Worm (Caenorhabditis elegans): ENCODE measurements around the gene acl-4.

The acl-4 gene

DNA sequence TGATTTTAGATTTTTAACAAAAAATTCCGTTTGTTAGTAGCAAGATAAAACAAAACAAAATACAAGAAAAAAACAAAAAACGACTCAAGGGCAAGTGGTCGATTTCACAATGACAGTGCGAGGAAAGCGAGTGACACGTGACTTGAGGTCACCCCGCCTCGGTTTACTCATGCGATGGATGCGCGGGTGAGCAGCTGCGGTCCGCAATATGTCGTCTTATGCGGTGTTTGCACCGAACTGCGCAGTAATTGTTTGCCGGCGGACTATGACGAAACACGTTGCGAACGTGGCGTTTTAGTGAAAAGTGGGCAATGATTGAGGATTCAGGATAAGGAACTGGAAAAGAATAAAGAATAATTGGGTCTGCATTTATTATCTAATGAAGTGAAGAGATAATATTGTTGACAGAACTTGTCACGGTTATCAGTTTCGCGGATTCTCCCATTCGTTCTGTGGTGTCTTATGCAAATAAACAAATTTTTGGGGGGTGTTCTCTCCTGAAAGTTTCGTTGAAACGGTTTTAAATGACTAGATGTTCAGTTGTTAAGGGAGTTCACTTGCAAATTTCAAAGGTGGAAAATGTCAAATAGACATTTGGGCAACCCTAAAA is 1.3 kb upstream of the acl-4 start (continued):
- TF ChIP-seq odd-2 (tag; optimal IDR thresholded peaks at IDR 0.05), result no peak
- TF ChIP-seq fax-1 (tag; optimal IDR thresholded peaks at IDR 0.05), result no peak
- TF ChIP-seq lin-11 (tag; optimal IDR thresholded peaks at IDR 0.05), result no peak
- TF ChIP-seq C38D4.7 (GFP tag; optimal IDR thresholded peaks at IDR 0.05), result no peak
- TF ChIP-seq fkh-10 (GFP tag; optimal IDR thresholded peaks at IDR 0.05), result no peak
- TF ChIP-seq ceh-22 (tag; optimal IDR thresholded peaks at IDR 0.05), result no peak
- TF ChIP-seq pha-2 (tag; optimal IDR thresholded peaks at IDR 0.05), result no peak
- TF ChIP-seq mec-3 (tag; optimal IDR thresholded peaks at IDR 0.05; ENCODE audit: borderline replicate concordance), result no peak
- TF ChIP-seq unc-55 (GFP tag; optimal IDR thresholded peaks at IDR 0.05), result peak; percentile 23
- TF ChIP-seq unc-86 (tag; optimal IDR thresholded peaks at IDR 0.05), result no peak
- no peak for TF ChIP-seq pqm-1 (tag; optimal IDR thresholded peaks at IDR 0.05)
- TF ChIP-seq nfya-1 (tag; optimal IDR thresholded peaks at IDR 0.05), result peak; percentile 26
- no peak for TF ChIP-seq rnt-1 (tag; optimal IDR thresholded peaks at IDR 0.05)
- TF ChIP-seq eyg-1 (tag; optimal IDR thresholded peaks at IDR 0.05), result no peak
- peak; percentile 56 for TF ChIP-seq tbx-2 (tag; optimal IDR thresholded peaks at IDR 0.05)
- TF ChIP-seq ceh-2 (tag; optimal IDR thresholded peaks at IDR 0.05), result no peak
- TF ChIP-seq T23F11.4 (GFP tag; optimal IDR thresholded peaks at IDR 0.05), result no peak
- TF ChIP-seq C08G9.2 (tag; optimal IDR thresholded peaks at IDR 0.05), result no peak
- TF ChIP-seq zip-5 (tag; optimal IDR thresholded peaks at IDR 0.05), result no peak
- no peak for TF ChIP-seq pros-1 (tag; optimal IDR thresholded peaks at IDR 0.05)
- no peak for TF ChIP-seq Y22D7AL.16 (tag; optimal IDR thresholded peaks at IDR 0.05)
- peak; percentile 43 for TF ChIP-seq ceh-18 (tag; optimal IDR thresholded peaks at IDR 0.05)
- no peak for TF ChIP-seq elt-4 (tag; optimal IDR thresholded peaks at IDR 0.05)
- TF ChIP-seq unc-42 (tag; optimal IDR thresholded peaks at IDR 0.05), result peak; percentile 42

DNA sequence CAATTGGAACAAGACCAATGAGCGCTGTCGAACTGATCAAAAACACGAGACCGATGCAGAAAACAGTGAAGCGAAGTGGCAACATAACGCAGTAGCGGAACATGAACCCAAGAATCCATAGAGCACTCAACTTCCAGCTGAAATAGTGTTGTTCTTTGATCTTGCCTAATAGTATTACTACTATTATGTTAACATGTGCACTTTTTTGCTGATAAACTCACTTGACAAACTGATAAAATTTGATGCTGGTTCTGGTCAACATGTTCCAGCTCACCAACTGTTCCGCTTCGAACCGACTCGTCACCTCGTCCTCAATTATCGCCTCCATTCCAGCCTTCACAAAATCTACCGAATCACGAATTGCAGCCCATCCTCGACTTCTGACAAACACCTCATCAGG is 1.9 kb downstream of the acl-4 start:
- no peak for TF ChIP-seq ceh-34 (tag; optimal IDR thresholded peaks at IDR 0.05)
- no peak for TF ChIP-seq Y22D7AL.16 (tag; optimal IDR thresholded peaks at IDR 0.05)
- no peak for TF ChIP-seq hlh-8 (tag; optimal IDR thresholded peaks at IDR 0.05)
- no peak for TF ChIP-seq pag-3 (tag; optimal IDR thresholded peaks at IDR 0.05; ENCODE audit: borderline replicate concordance)
- TF ChIP-seq elt-2 (tag; optimal IDR thresholded peaks at IDR 0.05), result peak; percentile 1
- no peak for TF ChIP-seq odd-2 (tag; optimal IDR thresholded peaks at IDR 0.05)
- no peak for TF ChIP-seq ref-2 (tag; optimal IDR thresholded peaks at IDR 0.05)

DNA sequence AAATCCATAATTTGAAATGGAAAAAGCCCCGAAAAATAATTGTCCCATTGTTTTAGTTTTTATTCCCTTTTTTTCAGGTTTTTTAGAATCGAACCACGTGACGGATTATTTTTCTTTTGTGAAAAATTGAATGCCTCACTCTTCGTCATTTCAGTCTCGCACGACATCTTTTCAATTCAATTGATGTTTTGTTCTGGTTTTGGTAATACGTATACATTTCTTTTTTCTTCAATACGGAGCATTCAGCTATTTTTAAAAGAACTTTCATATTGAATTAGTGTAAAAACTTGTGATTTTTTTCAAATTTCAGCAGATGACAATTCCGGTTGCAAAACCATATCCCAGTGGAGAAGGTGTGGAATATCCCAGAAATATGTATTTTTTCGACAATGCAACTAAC is 5.5 kb downstream of the acl-4 start, which contains the start of gene F49H12.7:
F49H12.7 (plus strand) TSS at position 301 of the 400 bp plus-strand sequence.
- no peak for TF ChIP-seq gmeb-2 (tag; optimal IDR thresholded peaks at IDR 0.05)
- no peak for TF ChIP-seq fkh-10 (GFP tag; optimal IDR thresholded peaks at IDR 0.05)
- no peak for TF ChIP-seq che-1 (tag; optimal IDR thresholded peaks at IDR 0.05)
- TF ChIP-seq ceh-6 (GFP tag; optimal IDR thresholded peaks at IDR 0.05), result no peak
- TF ChIP-seq dve-1 (tag; optimal IDR thresholded peaks at IDR 0.05), result no peak
- no peak for TF ChIP-seq nfya-1 (tag; optimal IDR thresholded peaks at IDR 0.05)
- no peak for TF ChIP-seq odd-2 (tag; optimal IDR thresholded peaks at IDR 0.05)
- TF ChIP-seq dmd-4 (tag; optimal IDR thresholded peaks at IDR 0.05; ENCODE audit: borderline replicate concordance), result no peak
- TF ChIP-seq fax-1 (tag; optimal IDR thresholded peaks at IDR 0.05), result no peak
- no peak for TF ChIP-seq T23F11.4 (GFP tag; optimal IDR thresholded peaks at IDR 0.05)
- TF ChIP-seq pros-1 (tag; optimal IDR thresholded peaks at IDR 0.05), result no peak
- no peak for TF ChIP-seq K09A11.1 (tag; optimal IDR thresholded peaks at IDR 0.05; ENCODE audit: insufficient read depth)
- no peak for TF ChIP-seq ceh-2 (tag; optimal IDR thresholded peaks at IDR 0.05)
- no peak for TF ChIP-seq sdc-2 (tag; optimal IDR thresholded peaks at IDR 0.05)
- no peak for TF ChIP-seq ceh-48 (tag; optimal IDR thresholded peaks at IDR 0.05)

DNA sequence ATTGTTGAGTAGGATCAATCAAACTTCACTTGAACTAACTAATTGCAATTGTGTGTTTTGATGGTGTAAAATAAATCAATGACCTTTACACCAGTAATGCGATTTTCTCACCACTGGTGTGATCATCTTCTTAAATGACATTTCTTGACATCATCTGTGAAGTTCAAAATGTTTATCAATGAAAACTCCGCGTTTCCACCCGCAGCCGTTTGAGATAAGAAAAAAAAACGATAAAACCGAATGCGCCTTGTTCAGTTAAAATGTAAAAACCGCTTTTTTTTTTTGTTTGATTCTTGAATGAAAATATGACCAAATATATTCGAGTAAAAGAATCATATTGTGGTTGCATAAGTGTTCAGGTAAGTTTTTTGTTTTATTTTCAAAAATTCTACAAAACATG is 18.6 kb downstream of the acl-4 start, which contains the start of gene Y102A11A.1:
Y102A11A.1 (plus strand) TSS at position 223 of the 400 bp plus-strand sequence.
- TF ChIP-seq ceh-31 (tag; optimal IDR thresholded peaks at IDR 0.05) (no peak), elt-2 (tag; optimal IDR thresholded peaks at IDR 0.05) (peak; percentile 14)

All from whole organism, late embryonic.